Worm (Caenorhabditis elegans) whole organism, early embryonic: Measurements from ENCODE around the gene flp-1.

ENCODE experiments used
- B0310.2 ChIP-seq: sonication (generic microtip); optimal IDR thresholded peaks from 2 replicates; lab custom pipeline; 2016; ENCODE audit warnings: mild to moderate bottlenecking, missing genetic modification characterization, missing compliant biosample characterization
- F13C5.2 ChIP-seq: sonication (generic microtip); optimal IDR thresholded peaks from 2 replicates; lab custom pipeline; 2017; ENCODE audit warnings: mild to moderate bottlenecking, missing genetic modification characterization, inconsistent platforms, missing compliant biosample characterization
- ama-1 ChIP-seq: fragments of 150-350 bp; optimal IDR thresholded peaks from 2 replicates; lab custom pipeline; 2014
- ceh-13 ChIP-seq: fragments of 200-800 bp; sonication (Bioruptor generic); optimal IDR thresholded peaks from 2 replicates; lab custom pipeline; 2018; ENCODE audit warnings: mild to moderate bottlenecking, missing genetic modification characterization, missing compliant biosample characterization
- ceh-36 ChIP-seq: sonication (generic microtip); optimal IDR thresholded peaks from 2 replicates; lab custom pipeline; 2016; ENCODE audit warnings: missing genetic modification characterization, inconsistent platforms, missing compliant biosample characterization
- ets-7 ChIP-seq: sonication (generic microtip); optimal IDR thresholded peaks from 2 replicates; lab custom pipeline; 2016; ENCODE audit warnings: missing genotype, missing genetic modification characterization, missing compliant biosample characterization
- hmbx-1 ChIP-seq: sonication (generic microtip); optimal IDR thresholded peaks from 2 replicates; lab custom pipeline; 2016; ENCODE audit warnings: mild to moderate bottlenecking, missing genetic modification characterization, missing compliant biosample characterization
- hmg-4 ChIP-seq: fragments of 200-800 bp; sonication (Bioruptor generic); optimal IDR thresholded peaks from 2 replicates; lab custom pipeline; 2018; ENCODE audit warnings: mild to moderate bottlenecking, missing genetic modification characterization, missing compliant biosample characterization
- hnd-1 ChIP-seq: sonication (generic microtip); optimal IDR thresholded peaks from 2 replicates; lab custom pipeline; 2016; ENCODE audit warnings: missing genetic modification characterization, missing compliant biosample characterization
- sea-1 ChIP-seq: fragments of 200-800 bp; sonication (Bioruptor generic); conservative IDR thresholded peaks from 2 replicates; pipeline ENCODE4 v1.3.6; 2022; ENCODE audit warnings: missing genetic modification characterization, missing compliant biosample characterization
- tbx-11 ChIP-seq: fragments of 200-800 bp; sonication (Bioruptor generic); IDR thresholded peaks from 2 replicates; pipeline ENCODE4 v1.3.6; 2022; ENCODE audit warnings: missing genetic modification characterization, missing compliant biosample characterization
- tbx-37 ChIP-seq: fragments of 200-800 bp; sonication (Bioruptor generic); conservative IDR thresholded peaks from 2 replicates; pipeline ENCODE4 v1.3.6; 2022; ENCODE audit warnings: missing genetic modification reagents, missing genetic modification characterization, missing compliant biosample characterization

DNA sequence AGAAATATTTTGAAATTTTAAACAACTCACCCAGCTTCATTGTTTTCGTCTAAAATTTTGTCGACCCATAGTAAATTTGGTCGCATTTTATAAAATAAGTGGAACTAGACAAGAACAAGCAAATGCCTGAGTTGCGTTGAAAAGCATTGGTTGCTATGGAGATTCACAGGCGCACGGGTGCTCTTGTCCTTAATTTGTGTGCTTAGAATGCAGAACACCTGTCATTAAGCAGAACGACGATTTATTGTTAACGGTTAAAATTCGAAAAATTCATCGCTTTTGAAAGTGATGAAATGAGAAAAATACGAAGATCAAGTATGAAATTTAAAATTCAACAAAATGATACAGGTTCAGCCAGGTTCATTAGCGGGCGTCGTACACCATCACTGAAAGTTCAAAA lies 1.6 kb downstream of the flp-1 start, which contains the start of gene daf-10:
- TF ChIP-seq hnd-1 (no peak), tbx-37 (GFP tag; lab: Robert Waterston, UW) (no peak), ama-1 (lab: Kevin White, UChicago) (no peak), F13C5.2 (tag; lab: Kevin White, UChicago) (no peak), sea-1 (GFP tag; lab: Robert Waterston, UW) (no peak), ceh-13 (GFP tag; lab: Kevin White, UChicago) (no peak), tbx-11 (GFP tag; lab: Robert Waterston, UW) (no peak), ceh-36 (tag; lab: Kevin White, UChicago) (no peak), hmg-4 (no peak), B0310.2 (no peak), hmbx-1 (tag; lab: Kevin White, UChicago) (no peak), ets-7 (no peak)
